Worm (Caenorhabditis elegans) whole organism, L2 larva: Measurements from ENCODE around the gene Y6E2A.5.
"Not testable (repeated sequence)": the region's sequence is repeated elsewhere in the genome, so short reads cannot be mapped to it uniquely, and the experiment has no call there.

Experiments
- C34F6.9 ChIP-seq: fragments of 150-350 bp; optimal IDR thresholded peaks from 2 replicates; lab custom pipeline; 2014; ENCODE audit warnings: missing biosample characterization, missing genetic modification characterization
- F13H6.1 ChIP-seq: sonication (generic microtip); optimal IDR thresholded peaks from 2 replicates; lab custom pipeline; 2016; ENCODE audit warnings: missing genetic modification characterization, missing compliant biosample characterization
- R02D3.7 ChIP-seq: fragments of 150-350 bp; optimal IDR thresholded peaks from 2 replicates; lab custom pipeline; 2014; ENCODE audit warnings: missing biosample characterization, missing genetic modification characterization
- Y55F3AM.14 ChIP-seq: fragments of 200-800 bp; sonication (Bioruptor generic); optimal IDR thresholded peaks from 2 replicates; lab custom pipeline; 2018; ENCODE audit warnings: mild to moderate bottlenecking, missing genetic modification characterization, missing compliant biosample characterization
- aly-2 ChIP-seq: fragments of 150-350 bp; optimal IDR thresholded peaks from 2 replicates; lab custom pipeline; 2014; ENCODE audit warnings: missing biosample characterization, missing genetic modification characterization
- ama-1 ChIP-seq: fragments of 150-350 bp; optimal IDR thresholded peaks from 2 replicates; lab custom pipeline; 2018; ENCODE audit warnings: inconsistent platforms
- blmp-1 ChIP-seq: sonication (generic microtip); optimal IDR thresholded peaks from 2 replicates; lab custom pipeline; 2017; ENCODE audit warnings: missing genetic modification characterization, mild to moderate bottlenecking, missing compliant biosample characterization, antibody characterized with exemption, moderate library complexity; ENCODE audit not compliant: insufficient read depth
- ceh-16 ChIP-seq: fragments of 150-350 bp; optimal IDR thresholded peaks from 2 replicates; lab custom pipeline; 2014; ENCODE audit warnings: missing biosample characterization, missing genetic modification characterization
- crh-2 ChIP-seq: sonication (generic microtip); optimal IDR thresholded peaks from 2 replicates; lab custom pipeline; 2017; ENCODE audit warnings: missing biosample characterization, missing genetic modification characterization
- fos-1 ChIP-seq: fragments of 150-350 bp; optimal IDR thresholded peaks from 2 replicates; lab custom pipeline; 2014; ENCODE audit warnings: missing biosample characterization, missing genetic modification characterization
- gmeb-1 ChIP-seq: fragments of 150-350 bp; optimal IDR thresholded peaks from 2 replicates; lab custom pipeline; 2014; ENCODE audit warnings: missing biosample characterization, missing genetic modification characterization
- lin-11 ChIP-seq: fragments of 150-350 bp; sonication (generic microtip); optimal IDR thresholded peaks from 2 replicates; lab custom pipeline; 2014; ENCODE audit warnings: missing biosample characterization, missing genetic modification characterization, inconsistent platforms, mixed read lengths
- lin-39 ChIP-seq: fragments of 150-350 bp; optimal IDR thresholded peaks from 2 replicates; lab custom pipeline; 2014; ENCODE audit warnings: missing biosample characterization, missing genetic modification reagents, missing genetic modification characterization
- mdl-1 ChIP-seq, 2 experiments: fragments of 150-350 bp in 1 of 2; sonication (generic microtip) in 1 of 2; optimal IDR thresholded peaks; 2 replicates each; lab custom pipeline; 2017; ENCODE audit warnings: missing biosample characterization in 2 of 2, missing genetic modification characterization in 2 of 2
- nhr-10 ChIP-seq: sonication (generic microtip); optimal IDR thresholded peaks from 2 replicates; lab custom pipeline; 2017; ENCODE audit warnings: missing biosample characterization, missing genetic modification characterization
- nhr-11 ChIP-seq: fragments of 150-350 bp; optimal IDR thresholded peaks from 2 replicates; lab custom pipeline; 2014; ENCODE audit warnings: missing biosample characterization, missing genetic modification characterization
- nhr-12 ChIP-seq: fragments of 150-350 bp; optimal IDR thresholded peaks from 2 replicates; lab custom pipeline; 2014; ENCODE audit warnings: missing biosample characterization, missing genetic modification characterization
- nhr-129 ChIP-seq: fragments of 150-350 bp; optimal IDR thresholded peaks from 2 replicates; lab custom pipeline; 2014; ENCODE audit warnings: missing biosample characterization, missing genetic modification characterization
- nhr-23 ChIP-seq: fragments of 150-350 bp; optimal IDR thresholded peaks from 2 replicates; lab custom pipeline; 2014; ENCODE audit warnings: missing biosample characterization, missing genetic modification reagents, missing genetic modification characterization
- nhr-237 ChIP-seq: fragments of 150-350 bp; optimal IDR thresholded peaks from 2 replicates; lab custom pipeline; 2014; ENCODE audit warnings: missing biosample characterization, missing genetic modification characterization
- nhr-6 ChIP-seq: fragments of 150-350 bp; optimal IDR thresholded peaks from 2 replicates; lab custom pipeline; 2014; ENCODE audit warnings: missing biosample characterization, missing genetic modification characterization
- peb-1 ChIP-seq: fragments of 150-350 bp; optimal IDR thresholded peaks from 2 replicates; lab custom pipeline; 2014; ENCODE audit warnings: missing biosample characterization, missing genetic modification characterization
- skn-1 ChIP-seq: sonication (generic microtip); optimal IDR thresholded peaks from 2 replicates; lab custom pipeline; 2017; ENCODE audit warnings: missing biosample characterization, missing genetic modification characterization
- sma-3 ChIP-seq: sonication (generic microtip); optimal IDR thresholded peaks from 2 replicates; lab custom pipeline; 2016; ENCODE audit warnings: missing genetic modification reagents, missing genetic modification characterization, missing compliant biosample characterization
- sma-9 ChIP-seq, 2 experiments: fragments of 150-350 bp in 1 of 2; sonication (generic microtip) in 1 of 2; optimal IDR thresholded peaks; 2 replicates each; lab custom pipeline; 2014 to 2016; ENCODE audit warnings: missing genetic modification characterization in 2 of 2, mild to moderate bottlenecking in 1 of 2, missing biosample characterization in 1 of 2, missing compliant biosample characterization in 1 of 2, missing genetic modification reagents in 1 of 2, moderate library complexity in 1 of 2
- unc-39 ChIP-seq: fragments of 150-350 bp; optimal IDR thresholded peaks from 2 replicates; lab custom pipeline; 2014; ENCODE audit warnings: missing biosample characterization, missing genetic modification characterization
- ztf-11 ChIP-seq: sonication (generic microtip); optimal IDR thresholded peaks from 2 replicates; lab custom pipeline; 2017; ENCODE audit warnings: missing biosample characterization, missing genetic modification characterization

The Y6E2A.5 gene

DNA sequence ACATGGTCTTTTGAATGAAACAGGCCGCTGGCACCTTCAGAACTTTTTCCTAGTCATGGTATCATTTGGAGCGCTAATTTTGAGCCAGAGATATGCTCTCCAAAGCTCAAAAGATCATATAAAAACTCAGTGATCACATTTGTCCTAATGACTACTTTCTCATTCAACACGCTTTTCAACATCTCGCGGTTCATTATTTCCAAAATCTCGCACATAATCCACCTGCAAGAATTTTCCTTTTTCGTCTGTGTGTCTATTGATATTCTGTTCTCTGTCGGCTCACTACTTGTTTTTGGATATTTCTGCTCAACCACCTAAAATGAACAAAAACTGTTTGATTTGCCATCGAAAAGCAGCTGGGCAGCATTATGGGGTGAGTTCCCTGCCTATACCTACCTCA, 44.8 kb downstream of the Y6E2A.5 start, which contains the start of gene nhr-51:
TSS of gene nhr-51 (plus strand) at position 301 of the 400 bp plus-strand sequence.
- no peak for TF ChIP-seq C34F6.9 (tag; lab: Kevin White, UChicago)
- no peak for TF ChIP-seq nhr-237 (tag; lab: Kevin White, UChicago)
- no peak for TF ChIP-seq gmeb-1 (tag; lab: Kevin White, UChicago)
- TF ChIP-seq R02D3.7 (tag; lab: Kevin White, UChicago): no peak
- no peak for TF ChIP-seq nhr-10 (tag; lab: Kevin White, UChicago)
- no peak for TF ChIP-seq nhr-6 (tag; lab: Kevin White, UChicago)
- no peak for TF ChIP-seq nhr-11 (tag; lab: Kevin White, UChicago)
- no peak for TF ChIP-seq lin-39 (tag; lab: Kevin White, UChicago)
- no peak for TF ChIP-seq nhr-23 (tag; lab: Kevin White, UChicago)
- TF ChIP-seq peb-1 (tag; lab: Kevin White, UChicago): no peak
- no peak for TF ChIP-seq nhr-129 (tag; lab: Kevin White, UChicago)
- TF ChIP-seq nhr-12 (tag; lab: Kevin White, UChicago): no peak
- no peak for TF ChIP-seq ztf-11 (tag; lab: Kevin White, UChicago)
- no peak for TF ChIP-seq aly-2 (tag; lab: Kevin White, UChicago)

ce11 chrV:15670139-15670538, 48.3 kb downstream of the Y6E2A.5 start, which contains the start of gene K06B4.15:
TSS of gene K06B4.15 (plus strand) at chrV:15670439.
- not testable (repeated sequence) for TF ChIP-seq ceh-16 (tag; lab: Kevin White, UChicago); sma-9 (GFP tag; optimal IDR thresholded peaks at IDR 0.05; lab: Kevin White, UChicago); sma-9 (tag; optimal IDR thresholded peaks at IDR 0.05; lab: Kevin White, UChicago); ztf-11 (tag; lab: Kevin White, UChicago)
- TF ChIP-seq, all 48 proteins: peak for 0; not testable (repeated sequence) for 48

ce11 chrV:15668870-15669269, 49.6 kb downstream of the Y6E2A.5 start, which contains the start of gene K06B4.4:
TSS of gene K06B4.4 (plus strand) at chrV:15669170.
- TF ChIP-seq unc-39 (tag; lab: Kevin White, UChicago) (no peak), nhr-10 (tag; lab: Kevin White, UChicago) (no peak), nhr-23 (tag; lab: Kevin White, UChicago) (no peak), C34F6.9 (tag; lab: Kevin White, UChicago) (no peak), nhr-11 (tag; lab: Kevin White, UChicago) (no peak), Y55F3AM.14 (GFP tag; lab: Kevin White, UChicago) (no peak)

- not testable (repeated sequence) for TF ChIP-seq fos-1 (tag; lab: Kevin White, UChicago); nhr-11 (tag; lab: Kevin White, UChicago); Y55F3AM.14 (GFP tag; lab: Kevin White, UChicago)
- TF ChIP-seq, all 48 proteins: peak for 0; not testable (repeated sequence) for 48
Observed at ce11 chrV:15668200-15668599, 50.3 kb downstream of the Y6E2A.5 start, which contains the start of gene F53E4.1. TSS of gene F53E4.1 (minus strand) at chrV:15668300.

- TF ChIP-seq F13H6.1 (tag; lab: Kevin White, UChicago) (peak; percentile 66), nhr-129 (tag; lab: Kevin White, UChicago) (no peak), sma-3 (GFP tag; lab: Kevin White, UChicago) (peak; percentile 33), ceh-16 (tag; lab: Kevin White, UChicago) (no peak), sma-9 (GFP tag; optimal IDR thresholded peaks at IDR 0.05; lab: Kevin White, UChicago) (peak; percentile 85), sma-9 (tag; optimal IDR thresholded peaks at IDR 0.05; lab: Kevin White, UChicago) (no peak), skn-1 (tag; lab: Kevin White, UChicago) (peak; percentile 46), fos-1 (tag; lab: Kevin White, UChicago) (peak; percentile 82), ama-1 (lab: Kevin White, UChicago) (no peak), lin-11 (no peak), blmp-1 (tag; lab: Kevin White, UChicago) (peak; percentile 67), crh-2 (tag; lab: Kevin White, UChicago) (peak; percentile 72), mdl-1 (tag; optimal IDR thresholded peaks at IDR 0.05; lab: Kevin White, UChicago) (peak in 1 of 2 experiments; percentile 67), gmeb-1 (tag; lab: Kevin White, UChicago) (peak; percentile 65)
- TF ChIP-seq, all 48 proteins: peak for 9
Observed at ce11 chrV:15666718-15667117, 51.7 kb downstream of the Y6E2A.5 start.
